Worm (Caenorhabditis elegans) whole organism, young adult: ENCODE data around the gene clec-66.

Experiments used
- B0336.3 ChIP-seq: fragments of 200-800 bp; sonication (Bioruptor generic); IDR thresholded peaks from 2 replicates; pipeline ENCODE4 v1.3.6; 2022; ENCODE audit warnings: missing genetic modification characterization, missing compliant biosample characterization
- F49E8.2 ChIP-seq: sonication (generic microtip); optimal IDR thresholded peaks from 3 replicates; lab custom pipeline; 2017; ENCODE audit warnings: missing genetic modification characterization, mild to moderate bottlenecking, missing compliant biosample characterization, antibody characterized with exemption, moderate library complexity; ENCODE audit not compliant: insufficient read depth
- F55B11.4 ChIP-seq: sonication (generic microtip); optimal IDR thresholded peaks from 2 replicates; lab custom pipeline; 2016; ENCODE audit warnings: missing compliant biosample characterization, missing genetic modification characterization, borderline replicate concordance; ENCODE audit not compliant: insufficient read depth
- F57C9.4 ChIP-seq: sonication (generic microtip); optimal IDR thresholded peaks from 2 replicates; lab custom pipeline; 2017; ENCODE audit warnings: mild to moderate bottlenecking, missing genetic modification characterization, missing compliant biosample characterization
- T26A5.8 ChIP-seq: sonication (generic microtip); optimal IDR thresholded peaks from 2 replicates; lab custom pipeline; 2016; ENCODE audit warnings: missing genetic modification characterization, missing compliant biosample characterization
- Y53F4B.3 ChIP-seq: fragments of 200-800 bp; sonication (Bioruptor generic); IDR thresholded peaks from 2 replicates; pipeline ENCODE4 v1.3.6; 2022; ENCODE audit warnings: missing genetic modification reagents, missing genetic modification characterization, missing compliant biosample characterization
- Y53G8AR.9 ChIP-seq: fragments of 200-800 bp; sonication (Bioruptor generic); conservative IDR thresholded peaks from 2 replicates; pipeline ENCODE4 v1.3.6; 2022; ENCODE audit warnings: missing genetic modification reagents, missing genetic modification characterization, missing compliant biosample characterization
- Y67H2A.10 ChIP-seq: fragments of 200-800 bp; sonication (Bioruptor generic); conservative IDR thresholded peaks from 2 replicates; pipeline ENCODE4 v1.3.6; 2022; ENCODE audit warnings: missing genetic modification reagents, missing genetic modification characterization, missing compliant biosample characterization
- Y79H2A.3 ChIP-seq: fragments of 200-800 bp; sonication (Bioruptor generic); conservative IDR thresholded peaks from 2 replicates; pipeline ENCODE4 v1.3.6; 2022; ENCODE audit warnings: missing genetic modification reagents, missing genetic modification characterization, missing compliant biosample characterization
- Y95B8A.8 ChIP-seq: fragments of 200-800 bp; sonication (Bioruptor generic); IDR thresholded peaks from 2 replicates; pipeline ENCODE4 v1.3.6; 2022; ENCODE audit warnings: missing genetic modification reagents, missing genetic modification characterization, missing compliant biosample characterization
- akir-1 ChIP-seq: fragments of 200-800 bp; sonication (Bioruptor generic); optimal IDR thresholded peaks from 2 replicates; lab custom pipeline; 2018; ENCODE audit warnings: mild to moderate bottlenecking, missing genetic modification characterization, moderate library complexity, missing compliant biosample characterization
- ama-1 ChIP-seq, 3 experiments: fragments of 150-350 bp in 1 of 3; sonication (generic microtip) in 2 of 3; optimal IDR thresholded peaks; 2 replicates each; lab custom pipeline; 2014 to 2018; ENCODE audit warnings: missing biosample characterization in 2 of 3, missing genetic modification characterization in 2 of 3, missing genetic modification reagents in 2 of 3
- aptf-2 ChIP-seq: fragments of 200-800 bp; sonication (Bioruptor generic); conservative IDR thresholded peaks from 2 replicates; pipeline ENCODE4 v1.3.6; 2022; ENCODE audit warnings: missing genetic modification reagents, missing genetic modification characterization, missing compliant biosample characterization
- aptf-3 ChIP-seq: fragments of 200-800 bp; sonication (Bioruptor generic); IDR thresholded peaks from 2 replicates; pipeline ENCODE4 v1.3.6; 2022; ENCODE audit warnings: missing genetic modification characterization, missing compliant biosample characterization
- attf-5 ChIP-seq: fragments of 200-800 bp; sonication (Bioruptor generic); optimal IDR thresholded peaks from 2 replicates; lab custom pipeline; 2018; ENCODE audit warnings: mild to moderate bottlenecking, missing genetic modification characterization, missing compliant biosample characterization
- ccch-3 ChIP-seq: fragments of 200-800 bp; sonication (Bioruptor generic); optimal IDR thresholded peaks from 2 replicates; lab custom pipeline; 2018; ENCODE audit warnings: mild to moderate bottlenecking, missing genetic modification characterization, missing compliant biosample characterization
- cebp-2 ChIP-seq: fragments of 200-800 bp; sonication (Bioruptor generic); IDR thresholded peaks from 2 replicates; pipeline ENCODE4 v1.3.6; 2022; ENCODE audit warnings: missing genetic modification characterization, missing compliant biosample characterization
- ceh-79 ChIP-seq: sonication (generic microtip); optimal IDR thresholded peaks from 2 replicates; lab custom pipeline; 2017; ENCODE audit warnings: mild to moderate bottlenecking, missing genetic modification characterization, missing compliant biosample characterization
- ceh-91 ChIP-seq: fragments of 200-800 bp; sonication (Bioruptor generic); IDR thresholded peaks from 2 replicates; pipeline ENCODE4 v1.3.6; 2022; ENCODE audit warnings: missing genetic modification reagents, missing genetic modification characterization, missing compliant biosample characterization
- die-1 ChIP-seq: sonication (generic microtip); optimal IDR thresholded peaks from 2 replicates; lab custom pipeline; 2016; ENCODE audit warnings: missing genotype, mild to moderate bottlenecking, missing genetic modification characterization, missing compliant biosample characterization
- dox-1 ChIP-seq: fragments of 200-800 bp; sonication (Bioruptor generic); IDR thresholded peaks from 2 replicates; pipeline ENCODE4 v1.3.6; 2022; ENCODE audit warnings: missing genetic modification reagents, missing genetic modification characterization, missing compliant biosample characterization
- dpl-1 ChIP-seq: fragments of 150-350 bp; optimal IDR thresholded peaks from 2 replicates; lab custom pipeline; 2014; ENCODE audit warnings: missing biosample characterization, missing genetic modification reagents, missing genetic modification characterization
- ets-4 ChIP-seq: fragments of 200-800 bp; sonication (Bioruptor generic); optimal IDR thresholded peaks from 2 replicates; lab custom pipeline; 2018; ENCODE audit warnings: mild to moderate bottlenecking, missing genetic modification characterization, missing compliant biosample characterization
- fkh-3 ChIP-seq: sonication (generic microtip); optimal IDR thresholded peaks from 2 replicates; lab custom pipeline; 2016; ENCODE audit warnings: mild to moderate bottlenecking, missing genetic modification characterization, missing compliant biosample characterization
- gei-17 ChIP-seq: fragments of 200-800 bp; sonication (Bioruptor generic); optimal IDR thresholded peaks from 2 replicates; lab custom pipeline; 2018; ENCODE audit warnings: mild to moderate bottlenecking, missing genetic modification characterization, missing compliant biosample characterization
- hlh-12 ChIP-seq: sonication (generic microtip); optimal IDR thresholded peaks from 2 replicates; lab custom pipeline; 2016; ENCODE audit warnings: missing genetic modification characterization, missing compliant biosample characterization
- hsf-1 ChIP-seq: fragments of 200-800 bp; sonication (Bioruptor generic); IDR thresholded peaks from 2 replicates; pipeline ENCODE4 v1.3.6; 2022; ENCODE audit warnings: missing genetic modification reagents, missing genetic modification characterization, missing compliant biosample characterization
- lin-35 ChIP-seq, 3 experiments: fragments of 150-350 bp in 2 of 3; sonication (generic microtip) in 1 of 3; optimal IDR thresholded peaks; 2 replicates each; lab custom pipeline; 2014 to 2018; ENCODE audit warnings: missing biosample characterization in 3 of 3, missing genetic modification characterization in 3 of 3, missing genetic modification reagents in 3 of 3
- lir-1 ChIP-seq: fragments of 200-800 bp; sonication (Bioruptor generic); conservative IDR thresholded peaks from 2 replicates; pipeline ENCODE4 v1.3.6; 2022; ENCODE audit warnings: missing genetic modification reagents, missing genetic modification characterization, missing compliant biosample characterization
- lsl-1 ChIP-seq: fragments of 200-800 bp; sonication (Bioruptor generic); optimal IDR thresholded peaks from 2 replicates; lab custom pipeline; 2018; ENCODE audit warnings: mild to moderate bottlenecking, missing genetic modification characterization, moderate library complexity, missing compliant biosample characterization
- lsy-27 ChIP-seq: sonication (generic microtip); optimal IDR thresholded peaks from 2 replicates; lab custom pipeline; 2017; ENCODE audit warnings: missing genetic modification characterization, mild to moderate bottlenecking, missing compliant biosample characterization, antibody characterized with exemption, missing genotype, borderline replicate concordance; ENCODE audit not compliant: insufficient read depth
- madf-10 ChIP-seq: sonication (generic microtip); optimal IDR thresholded peaks from 2 replicates; lab custom pipeline; 2016; ENCODE audit warnings: mild to moderate bottlenecking, missing genetic modification characterization, missing compliant biosample characterization
- madf-6 ChIP-seq: fragments of 200-800 bp; sonication (Bioruptor generic); IDR thresholded peaks from 2 replicates; pipeline ENCODE4 v1.3.6; 2022; ENCODE audit warnings: missing genetic modification reagents, missing genetic modification characterization, missing compliant biosample characterization
- madf-8 ChIP-seq: fragments of 200-800 bp; sonication (Bioruptor generic); conservative IDR thresholded peaks from 2 replicates; pipeline ENCODE4 v1.3.6; 2022; ENCODE audit warnings: missing genetic modification reagents, missing genetic modification characterization, missing compliant biosample characterization
- mel-28 ChIP-seq: sonication (generic microtip); optimal IDR thresholded peaks from 2 replicates; lab custom pipeline; 2016; ENCODE audit warnings: borderline replicate concordance, mild to moderate bottlenecking, missing genetic modification characterization, missing compliant biosample characterization
- nfya-1 ChIP-seq: sonication (generic microtip); optimal IDR thresholded peaks from 2 replicates; lab custom pipeline; 2017; ENCODE audit warnings: antibody characterized with exemption, missing compliant biosample characterization, missing genetic modification characterization, borderline replicate concordance; ENCODE audit not compliant: insufficient read depth
- nfya-2 ChIP-seq: fragments of 200-800 bp; sonication (Bioruptor generic); IDR thresholded peaks from 2 replicates; pipeline ENCODE4 v1.3.6; 2022; ENCODE audit warnings: missing genetic modification reagents, missing genetic modification characterization, missing compliant biosample characterization
- nhr-27 ChIP-seq: fragments of 200-800 bp; sonication (Bioruptor generic); optimal IDR thresholded peaks from 2 replicates; lab custom pipeline; 2018; ENCODE audit warnings: mild to moderate bottlenecking, missing genetic modification characterization, moderate library complexity, missing compliant biosample characterization
- nhr-80 ChIP-seq: sonication (generic microtip); optimal IDR thresholded peaks from 2 replicates; lab custom pipeline; 2016; ENCODE audit warnings: missing genetic modification characterization, missing compliant biosample characterization
- pbrm-1 ChIP-seq: fragments of 200-800 bp; sonication (Bioruptor generic); IDR thresholded peaks from 2 replicates; pipeline ENCODE4 v1.3.6; 2022; ENCODE audit warnings: missing genetic modification reagents, missing genetic modification characterization, missing compliant biosample characterization
- sdz-38 ChIP-seq: sonication (generic microtip); optimal IDR thresholded peaks from 2 replicates; lab custom pipeline; 2016; ENCODE audit warnings: missing genotype, missing genetic modification characterization, missing compliant biosample characterization
- snpc-3.4 ChIP-seq: sonication (generic microtip); optimal IDR thresholded peaks from 2 replicates; lab custom pipeline; 2017; ENCODE audit warnings: missing genetic modification characterization, mild to moderate bottlenecking, missing compliant biosample characterization, antibody characterized with exemption, moderate library complexity, missing genotype, missing genetic modification reagents
- unc-62 ChIP-seq: fragments of 150-350 bp; optimal IDR thresholded peaks from 2 replicates; lab custom pipeline; 2014; ENCODE audit warnings: missing biosample characterization, missing genetic modification reagents, missing genetic modification characterization
- zim-3 ChIP-seq: sonication (generic microtip); optimal IDR thresholded peaks from 2 replicates; lab custom pipeline; 2017; ENCODE audit warnings: mild to moderate bottlenecking, missing genetic modification characterization, moderate library complexity, missing compliant biosample characterization
- ztf-25 ChIP-seq: fragments of 200-800 bp; sonication (Bioruptor generic); IDR thresholded peaks from 2 replicates; pipeline ENCODE4 v1.3.6; 2022; ENCODE audit warnings: missing genetic modification reagents, missing genetic modification characterization, missing compliant biosample characterization
- ztf-28 ChIP-seq: fragments of 200-800 bp; sonication (Bioruptor generic); IDR thresholded peaks from 2 replicates; pipeline ENCODE4 v1.3.6; 2022; ENCODE audit warnings: missing genetic modification reagents, missing genetic modification characterization, missing compliant biosample characterization
- ztf-6 ChIP-seq: fragments of 200-800 bp; sonication (Bioruptor generic); IDR thresholded peaks from 2 replicates; pipeline ENCODE4 v1.3.6; 2022; ENCODE audit warnings: missing genetic modification reagents, missing genetic modification characterization, missing compliant biosample characterization

Gene clec-66

DNA sequence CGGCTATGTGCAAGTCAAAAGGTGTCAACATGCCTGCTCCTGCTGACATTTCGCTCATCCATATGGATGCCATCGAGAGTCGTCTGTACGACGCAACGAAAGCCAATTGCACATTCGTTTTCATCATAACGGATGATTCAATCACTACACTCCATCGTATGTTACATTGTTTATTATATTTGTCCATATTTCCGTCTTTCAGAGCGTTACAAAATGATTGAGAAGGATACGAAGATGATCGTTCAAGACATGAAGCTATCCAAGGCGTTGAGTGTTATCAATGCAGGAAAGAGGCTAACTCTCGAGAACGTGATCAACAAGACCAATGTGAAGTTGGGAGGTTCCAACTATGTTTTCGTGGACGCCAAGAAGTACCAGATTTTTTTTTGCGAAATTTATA, 17.3 kb downstream of the clec-66 start (continued):
- TF ChIP-seq nfya-1 (tag; lab: Kevin White, UChicago), result no peak
- no peak for TF ChIP-seq F49E8.2 (tag; lab: Kevin White, UChicago)

DNA sequence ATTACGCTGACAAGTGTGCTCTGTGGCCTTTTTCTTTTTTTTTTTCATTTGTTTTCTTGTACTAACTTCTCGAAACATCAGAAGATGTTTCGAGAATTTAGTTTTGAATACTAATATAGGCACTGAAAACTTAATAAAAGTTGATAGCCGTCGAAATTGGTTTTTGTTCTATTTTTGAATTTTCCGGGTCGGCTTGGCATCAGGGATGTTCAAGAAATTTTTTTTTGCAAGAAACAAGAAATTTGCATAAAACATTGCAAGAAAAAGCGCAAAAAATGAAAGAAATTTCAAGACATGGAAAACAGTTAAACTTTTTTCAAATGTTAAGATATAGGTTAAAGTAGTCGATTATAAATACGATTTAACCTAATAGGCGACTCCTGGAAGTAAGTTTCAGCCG, 19.0 kb downstream of the clec-66 start:
- TF ChIP-seq Y67H2A.10 (GFP tag; lab: Robert Waterston, UW) (no peak), lsy-27 (tag; lab: Kevin White, UChicago) (no peak), unc-62 (no peak), B0336.3 (GFP tag; lab: Robert Waterston, UW) (no peak), lin-35 (GFP tag; optimal IDR thresholded peaks at IDR 0.05; lab: Kevin White, UChicago) (no peak), madf-8 (GFP tag; lab: Robert Waterston, UW) (no peak), Y53G8AR.9 (no peak), attf-5 (no peak), ets-4 (no peak), F57C9.4 (tag; lab: Kevin White, UChicago) (no peak), ceh-79 (tag; lab: Kevin White, UChicago) (no peak), nhr-80 (tag; lab: Kevin White, UChicago) (no peak), snpc-3.4 (tag; lab: Kevin White, UChicago) (peak; percentile 24), nfya-2 (0 out of 2 replicates have a peak, but pooled peaks have one; percentile 12), madf-6 (GFP tag; lab: Robert Waterston, UW) (peak; percentile 69), Y53F4B.3 (GFP tag; lab: Robert Waterston, UW) (no peak), fkh-3 (no peak), hsf-1 (GFP tag; lab: Robert Waterston, UW) (peak; percentile 69), ceh-91 (GFP tag; lab: Robert Waterston, UW) (no peak), T26A5.8 (tag; lab: Kevin White, UChicago) (peak; percentile 33), ama-1 (optimal IDR thresholded peaks at IDR 0.05; lab: Kevin White, UChicago) (no peak), ama-1 (GFP tag; optimal IDR thresholded peaks at IDR 0.05; lab: Kevin White, UChicago) (peak in 1 of 2 experiments; percentile 91), ztf-6 (GFP tag; lab: Robert Waterston, UW) (no peak), Y79H2A.3 (GFP tag; lab: Robert Waterston, UW) (no peak), aptf-2 (no peak), lsl-1 (GFP tag; lab: Kevin White, UChicago) (peak; percentile 6), akir-1 (GFP tag; lab: Kevin White, UChicago) (no peak), pbrm-1 (GFP tag; lab: Robert Waterston, UW) (peak; percentile 36; the same call in 1 of the 2 replicates), hlh-12 (tag; lab: Kevin White, UChicago) (no peak), lir-1 (no peak), gei-17 (GFP tag; lab: Kevin White, UChicago) (no peak), nhr-27 (no peak), madf-10 (no peak), cebp-2 (0 out of 2 replicates have a peak, but pooled peaks have one; percentile 79), Y95B8A.8 (no peak), ccch-3 (GFP tag; lab: Kevin White, UChicago) (no peak), sdz-38 (no peak), dox-1 (GFP tag; lab: Robert Waterston, UW) (no peak), dpl-1 (no peak), die-1 (tag; lab: Kevin White, UChicago) (peak; percentile 6), zim-3 (tag; lab: Kevin White, UChicago) (no peak), ztf-25 (GFP tag; lab: Robert Waterston, UW) (0 out of 2 replicates have a peak, but pooled peaks have one; percentile 11), ztf-28 (GFP tag; lab: Robert Waterston, UW) (no peak), aptf-3 (GFP tag; lab: Robert Waterston, UW) (no peak), mel-28 (no peak), F55B11.4 (tag; lab: Kevin White, UChicago) (no peak)
